Worm (Caenorhabditis elegans): Measurements from ENCODE around the gene atf-7.

ce11 chrIII:4519410-4519809 lies 20.6 kb upstream of the atf-7 start:
- TF ChIP-seq flt-1 (GFP tag; IDR thresholded peaks at IDR 0.05): no peak
- no peak for TF ChIP-seq tab-1 (GFP tag; IDR thresholded peaks at IDR 0.05)
- TF ChIP-seq T22C8.4 (GFP tag; IDR thresholded peaks at IDR 0.05): no peak
- no peak for TF ChIP-seq ztf-23 (GFP tag; IDR thresholded peaks at IDR 0.05)
- no peak for TF ChIP-seq ztf-29 (GFP tag; IDR thresholded peaks at IDR 0.05)
- no peak for TF ChIP-seq klf-2 (GFP tag; conservative IDR thresholded peaks at IDR 0.05)
- TF ChIP-seq cog-1 (tag; optimal IDR thresholded peaks at IDR 0.05): no peak
- TF ChIP-seq ref-1 (GFP tag; conservative IDR thresholded peaks at IDR 0.05): no peak

All from whole organism, midembryonic.